Worm (Caenorhabditis elegans) whole organism, L3 larva: ENCODE results near the gene cebp-1.

Experiments
- ZK546.5 ChIP-seq: sonication (generic microtip); optimal IDR thresholded peaks from 2 replicates; lab custom pipeline; 2017; ENCODE audit warnings: missing biosample characterization, missing genetic modification characterization
- ama-1 ChIP-seq: fragments of 150-350 bp; optimal IDR thresholded peaks from 2 replicates; lab custom pipeline; 2018
- ceh-9 ChIP-seq: sonication (generic microtip); optimal IDR thresholded peaks from 2 replicates; lab custom pipeline; 2018; ENCODE audit warnings: missing biosample characterization, missing genetic modification characterization
- daf-12 ChIP-seq: fragments of 150-350 bp; optimal IDR thresholded peaks from 2 replicates; lab custom pipeline; 2014; ENCODE audit warnings: missing biosample characterization, missing genetic modification reagents, missing genetic modification characterization
- fkh-2 ChIP-seq: fragments of 150-350 bp; optimal IDR thresholded peaks from 2 replicates; lab custom pipeline; 2014; ENCODE audit warnings: missing biosample characterization, missing genetic modification reagents, missing genetic modification characterization
- nhr-12 ChIP-seq: fragments of 150-350 bp; optimal IDR thresholded peaks from 2 replicates; lab custom pipeline; 2014; ENCODE audit warnings: missing biosample characterization, missing genetic modification characterization
- nhr-28 ChIP-seq: fragments of 150-350 bp; optimal IDR thresholded peaks from 2 replicates; lab custom pipeline; 2014; ENCODE audit warnings: missing biosample characterization, missing genetic modification characterization
- nhr-76 ChIP-seq: fragments of 150-350 bp; sonication (generic microtip); optimal IDR thresholded peaks from 5 replicates; lab custom pipeline; 2014; ENCODE audit warnings: missing biosample characterization, missing genetic modification characterization
- nhr-77 ChIP-seq: fragments of 150-350 bp; optimal IDR thresholded peaks from 2 replicates; lab custom pipeline; 2014; ENCODE audit warnings: missing biosample characterization, missing genetic modification characterization
- sea-2 ChIP-seq: fragments of 150-350 bp; sonication (generic microtip); optimal IDR thresholded peaks from 4 replicates; lab custom pipeline; 2014; ENCODE audit warnings: missing biosample characterization, missing genetic modification reagents, missing genetic modification characterization
- ztf-11 ChIP-seq: fragments of 150-350 bp; optimal IDR thresholded peaks from 2 replicates; lab custom pipeline; 2014; ENCODE audit warnings: missing biosample characterization, missing genetic modification characterization

DNA sequence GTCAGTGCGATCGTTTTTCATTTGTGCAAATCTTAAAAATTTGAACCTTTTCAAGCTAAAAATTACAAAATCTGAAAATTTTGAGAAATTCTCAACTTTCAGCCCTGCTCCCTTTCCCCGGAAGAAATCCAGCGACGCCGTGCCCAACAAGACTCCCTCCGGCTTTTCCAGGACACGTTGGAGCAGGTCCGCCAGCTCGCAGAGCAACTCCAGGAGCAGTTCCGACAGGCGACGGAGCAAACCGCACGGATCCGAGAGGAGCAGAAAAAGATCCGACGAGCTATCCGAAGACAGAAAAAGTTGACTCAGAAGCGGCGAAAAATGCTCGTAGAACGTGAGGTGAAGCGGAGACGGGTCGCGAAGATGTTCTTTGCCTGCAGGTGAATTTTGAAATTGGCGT lies 2.4 kb downstream of the cebp-1 start:
- TF ChIP-seq nhr-77 (tag; lab: Kevin White, UChicago) (no peak), ztf-11 (tag; lab: Kevin White, UChicago) (no peak), ceh-9 (tag; lab: Kevin White, UChicago) (no peak), nhr-12 (tag; lab: Kevin White, UChicago) (no peak), daf-12 (tag; lab: Kevin White, UChicago) (no peak), ZK546.5 (tag; lab: Kevin White, UChicago) (no peak), ama-1 (lab: Kevin White, UChicago) (no peak), nhr-76 (no peak), fkh-2 (no peak), nhr-28 (no peak), sea-2 (no peak)
